Worm (Caenorhabditis elegans): ENCODE data around the gene atfs-1.

DNA sequence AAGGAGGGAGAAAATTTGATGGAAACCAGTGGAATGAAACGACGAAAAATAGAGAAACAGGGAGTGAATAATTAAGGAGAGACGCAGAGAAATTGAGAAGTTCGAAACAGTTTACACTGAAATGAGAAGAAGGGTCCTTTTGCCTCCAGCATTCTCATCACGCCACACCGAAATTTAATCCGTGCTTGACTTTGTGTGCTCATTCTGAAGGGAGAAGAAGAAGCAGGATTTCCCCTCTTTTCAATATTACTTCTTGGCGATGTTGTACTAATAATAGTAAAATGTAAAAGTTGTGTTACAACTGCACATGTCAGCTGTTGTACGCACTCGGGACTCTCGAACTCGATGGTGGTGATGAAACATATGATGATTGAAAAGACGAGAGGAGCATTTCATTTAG, 39.8 kb upstream of the atfs-1 start:
- TF ChIP-seq nhr-11 (tag; optimal IDR thresholded peaks at IDR 0.05) (no peak), nhr-25 (tag; optimal IDR thresholded peaks at IDR 0.05) (no peak), ztf-4 (tag; optimal IDR thresholded peaks at IDR 0.05) (no peak), zag-1 (tag; optimal IDR thresholded peaks at IDR 0.05) (no peak), aly-2 (tag; optimal IDR thresholded peaks at IDR 0.05) (no peak), nhr-237 (tag; optimal IDR thresholded peaks at IDR 0.05) (no peak)

All from whole organism, L3 larva.